Fruit fly (Drosophila melanogaster): ENCODE measurements around the gene Abcd3.
A peak's percentile ranks its signal among the peaks of the same experiment; 100 is the strongest.

Abcd3 gene

dm6 chrX:19784875-19785274 lies 34.3 kb downstream of the Abcd3 start (continued):
- TF ChIP-seq Dfd (GFP tag; optimal IDR thresholded peaks at IDR 0.05) = no peak
- no peak for TF ChIP-seq CG31224 (GFP tag; IDR thresholded peaks at IDR 0.05)
- peak; percentile 63 for TF ChIP-seq gem (tag; optimal IDR thresholded peaks at IDR 0.05)
- no peak for TF ChIP-seq CG4282 (GFP tag; optimal IDR thresholded peaks at IDR 0.05)
- no peak for TF ChIP-seq BtbVII (GFP tag; optimal IDR thresholded peaks at IDR 0.05)
- peak; percentile 31 for TF ChIP-seq CG14710 (tag; optimal IDR thresholded peaks at IDR 0.05)
- TF ChIP-seq cwo (GFP tag; optimal IDR thresholded peaks at IDR 0.05) = no peak
- TF ChIP-seq slp2 (GFP tag; optimal IDR thresholded peaks at IDR 0.05) = no peak
- peak; percentile 20; the same call in 1 of the 3 replicates for TF ChIP-seq croc (GFP tag; conservative IDR thresholded peaks at IDR 0.05)
- TF ChIP-seq amos (GFP tag; IDR thresholded peaks at IDR 0.05; ENCODE audit: partially characterized antibody) = no peak
- no peak for TF ChIP-seq TFAM (GFP tag; optimal IDR thresholded peaks at IDR 0.05)
- TF ChIP-seq klu (GFP tag; IDR thresholded peaks at IDR 0.05) = no peak
- no peak for TF ChIP-seq corto (GFP tag; optimal IDR thresholded peaks at IDR 0.05)
- no peak for TF ChIP-seq NC2α (GFP tag; optimal IDR thresholded peaks at IDR 0.05)
- TF ChIP-seq sr (GFP tag; IDR thresholded peaks at IDR 0.05) = no peak
- TF ChIP-seq Camta (GFP tag; optimal IDR thresholded peaks at IDR 0.05) = no peak
- peak; percentile 40; the same call in 1 of the 2 replicates for TF ChIP-seq Ptx1 (GFP tag; IDR thresholded peaks at IDR 0.05)
- no peak for TF ChIP-seq so (GFP tag; IDR thresholded peaks at IDR 0.05)
- no peak for TF ChIP-seq Sox100B (GFP tag; optimal IDR thresholded peaks at IDR 0.05)
- TF ChIP-seq Pdp1 (GFP tag; optimal IDR thresholded peaks at IDR 0.05) = peak; percentile 1 to 13
- TF ChIP-seq CG6272 (GFP tag; IDR thresholded peaks at IDR 0.05) = no peak
- no peak for TF ChIP-seq CG11456 (GFP tag; IDR thresholded peaks at IDR 0.05)
- TF ChIP-seq CG33557 (GFP tag; optimal IDR thresholded peaks at IDR 0.05) = no peak
- no peak for TF ChIP-seq ash1 (GFP tag; optimal IDR thresholded peaks at IDR 0.05)
- TF ChIP-seq CG7271 (tag; optimal IDR thresholded peaks at IDR 0.05) = no peak
- TF ChIP-seq CG4730 (GFP tag; IDR thresholded peaks at IDR 0.05) = no peak
- TF ChIP-seq CG2202 (tag; optimal IDR thresholded peaks at IDR 0.05) = no peak
- TF ChIP-seq CG30403 (GFP tag; optimal IDR thresholded peaks at IDR 0.05) = peak; percentile 31
- peak; percentile 29; the same call in 1 of the 2 replicates for TF ChIP-seq H2.0 (GFP tag; IDR thresholded peaks at IDR 0.05)
- TF ChIP-seq Deaf1 (tag; optimal IDR thresholded peaks at IDR 0.05) = no peak
- no peak for TF ChIP-seq CG10565 (GFP tag; optimal IDR thresholded peaks at IDR 0.05)
- TF ChIP-seq CG6683 (GFP tag; optimal IDR thresholded peaks at IDR 0.05) = no peak
- no peak for TF ChIP-seq crp (GFP tag; optimal IDR thresholded peaks at IDR 0.05)
- TF ChIP-seq CG2712 (tag; optimal IDR thresholded peaks at IDR 0.05) = peak; percentile 63
- no peak for TF ChIP-seq CG2116 (GFP tag; optimal IDR thresholded peaks at IDR 0.05)
- TF ChIP-seq CG2199 (GFP tag; IDR thresholded peaks at IDR 0.05) = no peak
- TF ChIP-seq CG10959 (GFP tag; IDR thresholded peaks at IDR 0.05) = no peak
- TF ChIP-seq dmrt99B (tag; optimal IDR thresholded peaks at IDR 0.05) = peak; percentile 48
- peak; percentile 23 for TF ChIP-seq Chrac-16 (GFP tag; optimal IDR thresholded peaks at IDR 0.05)
- no peak for TF ChIP-seq CG14667 (GFP tag; IDR thresholded peaks at IDR 0.05)
- no peak for TF ChIP-seq CG1647 (GFP tag; optimal IDR thresholded peaks at IDR 0.05)
- no peak for TF ChIP-seq CG11695 (GFP tag; IDR thresholded peaks at IDR 0.05)
- no peak for TF ChIP-seq Poxn (GFP tag; IDR thresholded peaks at IDR 0.05)
- peak; percentile 28 for TF ChIP-seq ATbp (GFP tag; optimal IDR thresholded peaks at IDR 0.05)
- TF ChIP-seq CG1602 (GFP tag; optimal IDR thresholded peaks at IDR 0.05) = no peak
- no peak for TF ChIP-seq lov (optimal IDR thresholded peaks at IDR 0.05)
- no peak for TF ChIP-seq lov (GFP tag; IDR thresholded peaks at IDR 0.05)
- TF ChIP-seq CG9437 (GFP tag; optimal IDR thresholded peaks at IDR 0.05) = no peak
- no peak for TF ChIP-seq tup (GFP tag; optimal IDR thresholded peaks at IDR 0.05)
- no peak for TF ChIP-seq sd (tag; optimal IDR thresholded peaks at IDR 0.05)
- TF ChIP-seq en (GFP tag; optimal IDR thresholded peaks at IDR 0.05) = no peak
- TF ChIP-seq h (optimal IDR thresholded peaks at IDR 0.05) = no peak
